Worm (Caenorhabditis elegans) whole organism, late embryonic: ENCODE measurements around the gene far-4.

Experiments
- ama-1 ChIP-seq: fragments of 150-350 bp; optimal IDR thresholded peaks from 2 replicates; lab custom pipeline; 2014
- ceh-30 ChIP-seq: fragments of 150-350 bp; optimal IDR thresholded peaks from 2 replicates; lab custom pipeline; 2014; ENCODE audit warnings: missing biosample characterization, missing genetic modification characterization
- ceh-34 ChIP-seq: sonication (generic microtip); optimal IDR thresholded peaks from 2 replicates; lab custom pipeline; 2016; ENCODE audit warnings: mild to moderate bottlenecking, missing genetic modification characterization, missing compliant biosample characterization
- ceh-45 ChIP-seq: fragments of 200-800 bp; sonication (Bioruptor generic); IDR thresholded peaks from 2 replicates; pipeline ENCODE4 v1.3.6; 2022; ENCODE audit warnings: missing genetic modification reagents, missing genetic modification characterization, missing compliant biosample characterization
- elt-4 ChIP-seq: sonication (generic microtip); optimal IDR thresholded peaks from 2 replicates; lab custom pipeline; 2016; ENCODE audit warnings: missing genetic modification characterization, missing compliant biosample characterization
- gmeb-2 ChIP-seq: sonication (generic microtip); optimal IDR thresholded peaks from 2 replicates; lab custom pipeline; 2016; ENCODE audit warnings: missing genetic modification characterization, inconsistent platforms, missing compliant biosample characterization
- hlh-30 ChIP-seq: sonication (generic microtip); optimal IDR thresholded peaks from 2 replicates; lab custom pipeline; 2017; ENCODE audit warnings: antibody characterized with exemption, missing genetic modification characterization, missing compliant biosample characterization; ENCODE audit not compliant: insufficient read depth
- hlh-6 ChIP-seq: sonication (generic microtip); optimal IDR thresholded peaks from 2 replicates; lab custom pipeline; 2016; ENCODE audit warnings: missing genotype, missing genetic modification characterization, missing compliant biosample characterization
- nfya-1 ChIP-seq: sonication (generic microtip); optimal IDR thresholded peaks from 2 replicates; lab custom pipeline; 2017; ENCODE audit warnings: missing genetic modification characterization, mild to moderate bottlenecking, missing compliant biosample characterization, antibody characterized with exemption, moderate library complexity
- syd-9 ChIP-seq: sonication (generic microtip); optimal IDR thresholded peaks from 2 replicates; lab custom pipeline; 2016; ENCODE audit warnings: mild to moderate bottlenecking, missing genetic modification characterization, moderate library complexity, missing compliant biosample characterization

DNA sequence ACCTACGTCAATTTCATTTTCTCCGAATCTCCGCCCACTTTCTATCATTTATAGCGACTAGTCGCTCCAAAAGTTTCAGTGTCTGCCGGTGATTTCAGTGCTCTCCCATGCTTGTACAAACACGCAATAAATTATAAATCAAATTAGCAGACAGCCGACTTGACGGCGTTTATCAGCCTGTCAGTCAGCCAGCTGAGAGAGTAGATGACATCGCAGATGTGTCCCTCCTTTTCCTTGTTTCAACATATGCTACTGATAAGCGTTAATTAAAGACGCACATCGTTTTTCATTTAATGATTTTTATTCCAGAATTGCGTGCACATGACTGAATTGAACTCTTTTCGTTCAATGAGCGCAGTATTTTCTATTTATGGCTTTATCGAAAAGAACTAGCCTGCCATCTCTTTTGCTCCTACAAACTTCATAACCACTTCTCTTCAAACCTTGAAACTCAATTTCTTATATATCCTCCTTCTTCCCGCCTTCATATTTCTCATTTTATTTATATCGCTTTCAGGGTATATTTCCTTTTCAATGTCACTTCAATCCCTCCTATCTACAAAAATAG lies 43.8 kb upstream of the far-4 start, which contains the start of gene lap-2:
- no peak for TF ChIP-seq ama-1
- TF ChIP-seq ceh-34 (tag; lab: Kevin White, UChicago) = no peak
- TF ChIP-seq hlh-6 (tag; lab: Kevin White, UChicago) = no peak
- no peak for TF ChIP-seq elt-4 (tag; lab: Kevin White, UChicago)
- TF ChIP-seq hlh-30 (tag; lab: Kevin White, UChicago) = no peak
- TF ChIP-seq ceh-30 (tag; lab: Kevin White, UChicago) = no peak
- TF ChIP-seq nfya-1 (tag; lab: Kevin White, UChicago) = no peak
- no peak for TF ChIP-seq syd-9 (tag; lab: Kevin White, UChicago)
- no peak for TF ChIP-seq ceh-45
- no peak for TF ChIP-seq gmeb-2 (tag; lab: Kevin White, UChicago)
